Worm (Caenorhabditis elegans) whole organism, young adult: ENCODE measurements around the gene W09G12.6.

Experiments
- B0019.2 ChIP-seq: fragments of 200-800 bp; sonication (Bioruptor generic); conservative IDR thresholded peaks from 2 replicates; pipeline ENCODE4 v1.3.6; 2022; ENCODE audit warnings: missing genetic modification reagents, missing genetic modification characterization, missing compliant biosample characterization
- ceh-27 ChIP-seq: fragments of 200-800 bp; sonication (Bioruptor generic); optimal IDR thresholded peaks from 2 replicates; lab custom pipeline; 2018; ENCODE audit warnings: mild to moderate bottlenecking, missing genetic modification characterization, moderate library complexity, missing compliant biosample characterization
- dpl-1 ChIP-seq: fragments of 150-350 bp; optimal IDR thresholded peaks from 2 replicates; lab custom pipeline; 2014; ENCODE audit warnings: missing biosample characterization, missing genetic modification reagents, missing genetic modification characterization
- sdz-38 ChIP-seq: sonication (generic microtip); optimal IDR thresholded peaks from 2 replicates; lab custom pipeline; 2016; ENCODE audit warnings: missing genotype, missing genetic modification characterization, missing compliant biosample characterization

DNA sequence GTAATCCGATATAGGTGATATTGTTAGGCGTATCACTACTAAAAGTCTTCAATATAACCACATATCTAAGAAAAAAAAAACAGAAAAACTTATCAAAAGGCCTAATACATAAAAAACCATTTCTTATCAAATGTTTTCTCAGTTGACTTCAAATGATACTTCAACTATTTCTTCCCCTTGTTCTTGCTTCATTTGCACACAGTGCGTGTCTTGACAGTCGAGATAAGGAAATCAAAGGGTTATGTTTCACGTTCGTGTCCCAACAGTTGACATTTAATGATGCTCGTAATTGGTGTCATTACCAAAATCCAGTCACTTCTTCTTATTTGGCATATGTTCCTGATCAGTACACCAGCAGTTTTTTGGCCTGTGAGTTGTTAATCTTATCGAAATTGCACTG is 35.0 kb downstream of the W09G12.6 start, which contains the start of gene clec-170:
- TF ChIP-seq dpl-1 (GFP tag; lab: Kevin White, UChicago) (no peak), B0019.2 (GFP tag; lab: Robert Waterston, UW) (no peak), ceh-27 (no peak), sdz-38 (tag; lab: Kevin White, UChicago) (no peak)
